Fruit fly (Drosophila melanogaster) Kc167 (cell line): ENCODE results near the gene Sema1a.

Experiments
- Myc ChIP-seq: fragments of >200 bp; optimal IDR thresholded peaks from 2 replicates; lab custom pipeline; 2017; ENCODE audit warnings: missing external identifiers
- Sin3A ChIP-seq: fragments of >200 bp; optimal IDR thresholded peaks from 2 replicates; lab custom pipeline; 2018; ENCODE audit warnings: missing external identifiers
- h ChIP-seq: fragments of >200 bp; optimal IDR thresholded peaks from 3 replicates; lab custom pipeline; 2018; ENCODE audit warnings: missing external identifiers
- insv ChIP-seq: fragments of >200 bp; optimal IDR thresholded peaks from 3 replicates; lab custom pipeline; 2018; ENCODE audit warnings: missing external identifiers
- psq ChIP-seq: fragments of >200 bp; optimal IDR thresholded peaks from 2 replicates; lab custom pipeline; 2017; ENCODE audit warnings: missing external identifiers
- ttk ChIP-seq: sonication (Bioruptor generic); optimal IDR thresholded peaks from 2 replicates; lab custom pipeline; 2017; ENCODE audit warnings: missing external identifiers

Gene Sema1a

dm6 chr2L:8691292-8691975, 149.5 kb downstream of the Sema1a start:
- TF ChIP-seq Myc (no peak), h (no peak), ttk (lab: Kevin White, UChicago) (no peak), insv (lab: Kevin White, UChicago) (no peak), Sin3A (lab: Kevin White, UChicago) (no peak), psq (no peak)

- TF ChIP-seq Sin3A (lab: Kevin White, UChicago) = no peak
- no peak for TF ChIP-seq insv (lab: Kevin White, UChicago)
- TF ChIP-seq psq = no peak
- TF ChIP-seq h = no peak
- TF ChIP-seq ttk (lab: Kevin White, UChicago) = no peak
- TF ChIP-seq Myc = no peak
Observed at dm6 chr2L:8692426-8693180, 150.7 kb downstream of the Sema1a start.

dm6 chr2L:8694250-8694704, 152.3 kb downstream of the Sema1a start:
- TF ChIP-seq ttk (lab: Kevin White, UChicago) (no peak), h (no peak), Sin3A (lab: Kevin White, UChicago) (no peak), psq (no peak), Myc (no peak), insv (lab: Kevin White, UChicago) (no peak)

- no peak for TF ChIP-seq psq
- no peak for TF ChIP-seq h
- no peak for TF ChIP-seq ttk (lab: Kevin White, UChicago)
- no peak for TF ChIP-seq Sin3A (lab: Kevin White, UChicago)
- TF ChIP-seq Myc = no peak
- no peak for TF ChIP-seq insv (lab: Kevin White, UChicago)
Observed at dm6 chr2L:8697915-8698627, 156.1 kb downstream of the Sema1a start.

dm6 chr2L:8699895-8700314, 158.0 kb downstream of the Sema1a start:
- TF ChIP-seq ttk (lab: Kevin White, UChicago) = no peak

dm6 chr2L:8700870-8701616, 159.1 kb downstream of the Sema1a start:
- no peak for TF ChIP-seq Sin3A (lab: Kevin White, UChicago)
- no peak for TF ChIP-seq h
- no peak for TF ChIP-seq insv (lab: Kevin White, UChicago)
- no peak for TF ChIP-seq psq
- TF ChIP-seq Myc = no peak
- TF ChIP-seq ttk (lab: Kevin White, UChicago) = no peak

dm6 chr2L:8702907-8703626, 161.1 kb downstream of the Sema1a start:
- TF ChIP-seq insv (lab: Kevin White, UChicago) (no peak), psq (no peak)

dm6 chr2L:8704648-8705622, 163.0 kb downstream of the Sema1a start, which contains the start of gene CatB:
CatB (plus strand) TSS chr2L:8705572.
- TF ChIP-seq insv (lab: Kevin White, UChicago) (no peak), h (no peak), Sin3A (lab: Kevin White, UChicago) (no peak), Myc (no peak), ttk (lab: Kevin White, UChicago) (no peak), psq (no peak)

dm6 chr2L:8707522-8707921, 165.6 kb downstream of the Sema1a start:
- TF ChIP-seq h (no peak), insv (lab: Kevin White, UChicago) (no peak), psq (no peak), ttk (lab: Kevin White, UChicago) (no peak), Myc (no peak), Sin3A (lab: Kevin White, UChicago) (no peak)

- TF ChIP-seq ttk (lab: Kevin White, UChicago) (no peak), psq (no peak), Sin3A (lab: Kevin White, UChicago) (no peak), insv (lab: Kevin White, UChicago) (no peak), Myc (no peak), h (no peak)
Observed at dm6 chr2L:8708399-8709077, 166.6 kb downstream of the Sema1a start.
